Worm (Caenorhabditis elegans) whole organism, young adult: ENCODE data around the gene lips-11.

Experiments
- B0019.2 ChIP-seq: fragments of 200-800 bp; sonication (Bioruptor generic); conservative IDR thresholded peaks from 2 replicates; pipeline ENCODE4 v1.3.6; 2022; ENCODE audit warnings: missing genetic modification reagents, missing genetic modification characterization, missing compliant biosample characterization
- B0261.1 ChIP-seq: sonication (generic microtip); optimal IDR thresholded peaks from 2 replicates; lab custom pipeline; 2016; ENCODE audit warnings: mild to moderate bottlenecking, missing genetic modification characterization, moderate library complexity, missing compliant biosample characterization
- F37B4.10 ChIP-seq: fragments of 200-800 bp; sonication (Bioruptor generic); IDR thresholded peaks from 2 replicates; pipeline ENCODE4 v1.3.6; 2022; ENCODE audit warnings: missing genetic modification characterization, missing compliant biosample characterization
- F57A8.1 ChIP-seq: fragments of 200-800 bp; sonication (Bioruptor generic); optimal IDR thresholded peaks from 2 replicates; lab custom pipeline; 2018; ENCODE audit warnings: mild to moderate bottlenecking, missing genetic modification characterization, moderate library complexity, missing compliant biosample characterization
- F57C9.4 ChIP-seq: sonication (generic microtip); optimal IDR thresholded peaks from 2 replicates; lab custom pipeline; 2017; ENCODE audit warnings: mild to moderate bottlenecking, missing genetic modification characterization, missing compliant biosample characterization
- K11D2.4 ChIP-seq: fragments of 200-800 bp; sonication (Bioruptor generic); IDR thresholded peaks from 2 replicates; pipeline ENCODE4 v1.3.6; 2022; ENCODE audit warnings: missing genetic modification reagents, missing genetic modification characterization, missing compliant biosample characterization
- Y79H2A.3 ChIP-seq: fragments of 200-800 bp; sonication (Bioruptor generic); conservative IDR thresholded peaks from 2 replicates; pipeline ENCODE4 v1.3.6; 2022; ENCODE audit warnings: missing genetic modification reagents, missing genetic modification characterization, missing compliant biosample characterization
- aptf-3 ChIP-seq: fragments of 200-800 bp; sonication (Bioruptor generic); IDR thresholded peaks from 2 replicates; pipeline ENCODE4 v1.3.6; 2022; ENCODE audit warnings: missing genetic modification characterization, missing compliant biosample characterization
- attf-3 ChIP-seq: fragments of 200-800 bp; sonication (Bioruptor generic); conservative IDR thresholded peaks from 2 replicates; pipeline ENCODE4 v1.3.6; 2022; ENCODE audit warnings: missing genetic modification reagents, missing genetic modification characterization, missing compliant biosample characterization
- cebp-1 ChIP-seq, 2 experiments: fragments of 200-800 bp in 1 of 2; sonication (Bioruptor generic) in 1 of 2; sonication (generic microtip) in 1 of 2; IDR thresholded peaks in 1 of 2; optimal IDR thresholded peaks in 1 of 2; 2 replicates each; pipeline versions ENCODE4 v1.3.6 to Lab custom; 2017 to 2022; ENCODE audit warnings: missing compliant biosample characterization in 2 of 2, missing genetic modification characterization in 2 of 2, mild to moderate bottlenecking in 1 of 2, missing genetic modification reagents in 1 of 2, moderate library complexity in 1 of 2
- ceh-27 ChIP-seq: fragments of 200-800 bp; sonication (Bioruptor generic); optimal IDR thresholded peaks from 2 replicates; lab custom pipeline; 2018; ENCODE audit warnings: mild to moderate bottlenecking, missing genetic modification characterization, moderate library complexity, missing compliant biosample characterization
- ceh-40 ChIP-seq: fragments of 200-800 bp; sonication (Bioruptor generic); IDR thresholded peaks from 2 replicates; pipeline ENCODE4 v1.3.6; 2022; ENCODE audit warnings: missing genetic modification characterization, missing compliant biosample characterization
- ceh-79 ChIP-seq: sonication (generic microtip); optimal IDR thresholded peaks from 2 replicates; lab custom pipeline; 2017; ENCODE audit warnings: mild to moderate bottlenecking, missing genetic modification characterization, missing compliant biosample characterization
- dpl-1 ChIP-seq: fragments of 150-350 bp; optimal IDR thresholded peaks from 2 replicates; lab custom pipeline; 2014; ENCODE audit warnings: missing biosample characterization, missing genetic modification reagents, missing genetic modification characterization
- efl-1 ChIP-seq: fragments of 150-350 bp; optimal IDR thresholded peaks from 2 replicates; lab custom pipeline; 2014; ENCODE audit warnings: missing biosample characterization, missing genetic modification reagents, missing genetic modification characterization
- gei-17 ChIP-seq: fragments of 200-800 bp; sonication (Bioruptor generic); optimal IDR thresholded peaks from 2 replicates; lab custom pipeline; 2018; ENCODE audit warnings: mild to moderate bottlenecking, missing genetic modification characterization, missing compliant biosample characterization
- hlh-12 ChIP-seq: sonication (generic microtip); optimal IDR thresholded peaks from 2 replicates; lab custom pipeline; 2016; ENCODE audit warnings: missing genetic modification characterization, missing compliant biosample characterization
- hmg-1.2 ChIP-seq: fragments of 200-800 bp; sonication (Bioruptor generic); IDR thresholded peaks from 2 replicates; pipeline ENCODE4 v1.3.6; 2022; ENCODE audit warnings: missing genetic modification reagents, missing genetic modification characterization, missing compliant biosample characterization
- hsf-1 ChIP-seq: fragments of 200-800 bp; sonication (Bioruptor generic); IDR thresholded peaks from 2 replicates; pipeline ENCODE4 v1.3.6; 2022; ENCODE audit warnings: missing genetic modification reagents, missing genetic modification characterization, missing compliant biosample characterization
- lir-1 ChIP-seq: fragments of 200-800 bp; sonication (Bioruptor generic); conservative IDR thresholded peaks from 2 replicates; pipeline ENCODE4 v1.3.6; 2022; ENCODE audit warnings: missing genetic modification reagents, missing genetic modification characterization, missing compliant biosample characterization
- lsy-27 ChIP-seq: sonication (generic microtip); optimal IDR thresholded peaks from 2 replicates; lab custom pipeline; 2017; ENCODE audit warnings: missing genetic modification characterization, mild to moderate bottlenecking, missing compliant biosample characterization, antibody characterized with exemption, missing genotype, borderline replicate concordance; ENCODE audit not compliant: insufficient read depth
- mel-28 ChIP-seq: sonication (generic microtip); optimal IDR thresholded peaks from 2 replicates; lab custom pipeline; 2016; ENCODE audit warnings: borderline replicate concordance, mild to moderate bottlenecking, missing genetic modification characterization, missing compliant biosample characterization
- mes-4 ChIP-seq: sonication (generic microtip); optimal IDR thresholded peaks from 2 replicates; lab custom pipeline; 2016; ENCODE audit warnings: missing genotype, missing genetic modification characterization, missing compliant biosample characterization
- nfya-2 ChIP-seq: fragments of 200-800 bp; sonication (Bioruptor generic); IDR thresholded peaks from 2 replicates; pipeline ENCODE4 v1.3.6; 2022; ENCODE audit warnings: missing genetic modification reagents, missing genetic modification characterization, missing compliant biosample characterization
- pbrm-1 ChIP-seq: fragments of 200-800 bp; sonication (Bioruptor generic); IDR thresholded peaks from 2 replicates; pipeline ENCODE4 v1.3.6; 2022; ENCODE audit warnings: missing genetic modification reagents, missing genetic modification characterization, missing compliant biosample characterization
- pha-4 ChIP-seq: fragments of 150-350 bp; sonication (generic microtip); optimal IDR thresholded peaks from 2 replicates; lab custom pipeline; 2014; ENCODE audit warnings: missing biosample characterization, missing genetic modification reagents, missing genetic modification characterization
- repo-1 ChIP-seq: sonication (generic microtip); optimal IDR thresholded peaks from 2 replicates; lab custom pipeline; 2017; ENCODE audit warnings: mild to moderate bottlenecking, missing genetic modification characterization, missing compliant biosample characterization
- rpc-1 ChIP-seq, 2 experiments: fragments of 150-350 bp in 1 of 2; sonication (generic microtip) in 1 of 2; optimal IDR thresholded peaks; 2 replicates each; lab custom pipeline; 2014 to 2018; ENCODE audit warnings: missing biosample characterization in 1 of 2, missing genetic modification characterization in 1 of 2, missing genetic modification reagents in 1 of 2, missing genotype in 1 of 2
- sdz-38 ChIP-seq: sonication (generic microtip); optimal IDR thresholded peaks from 2 replicates; lab custom pipeline; 2016; ENCODE audit warnings: missing genotype, missing genetic modification characterization, missing compliant biosample characterization
- snpc-1.1 ChIP-seq: sonication (generic microtip); optimal IDR thresholded peaks from 2 replicates; lab custom pipeline; 2017; ENCODE audit warnings: missing genetic modification characterization, mild to moderate bottlenecking, missing compliant biosample characterization, antibody characterized with exemption, moderate library complexity, missing genotype, missing genetic modification reagents; ENCODE audit not compliant: insufficient read depth
- snpc-3.4 ChIP-seq: sonication (generic microtip); optimal IDR thresholded peaks from 2 replicates; lab custom pipeline; 2017; ENCODE audit warnings: missing genetic modification characterization, mild to moderate bottlenecking, missing compliant biosample characterization, antibody characterized with exemption, moderate library complexity, missing genotype, missing genetic modification reagents
- tbp1 ChIP-seq: fragments of 200-800 bp; sonication (Bioruptor generic); optimal IDR thresholded peaks from 2 replicates; lab custom pipeline; 2018; ENCODE audit warnings: mild to moderate bottlenecking, missing genetic modification characterization, missing compliant biosample characterization
- tlf-1 ChIP-seq: fragments of 200-800 bp; sonication (Bioruptor generic); optimal IDR thresholded peaks from 2 replicates; lab custom pipeline; 2018; ENCODE audit warnings: mild to moderate bottlenecking, missing genetic modification characterization, missing compliant biosample characterization
- unc-62 ChIP-seq: fragments of 150-350 bp; optimal IDR thresholded peaks from 2 replicates; lab custom pipeline; 2014; ENCODE audit warnings: missing biosample characterization, missing genetic modification reagents, missing genetic modification characterization
- ztf-25 ChIP-seq: fragments of 200-800 bp; sonication (Bioruptor generic); IDR thresholded peaks from 2 replicates; pipeline ENCODE4 v1.3.6; 2022; ENCODE audit warnings: missing genetic modification reagents, missing genetic modification characterization, missing compliant biosample characterization
- ztf-26 ChIP-seq: sonication (generic microtip); optimal IDR thresholded peaks from 2 replicates; lab custom pipeline; 2017; ENCODE audit warnings: missing genetic modification characterization, missing compliant biosample characterization
- ztf-3 ChIP-seq: fragments of 200-800 bp; sonication (Bioruptor generic); optimal IDR thresholded peaks from 2 replicates; lab custom pipeline; 2018; ENCODE audit warnings: mild to moderate bottlenecking, missing genetic modification characterization, missing compliant biosample characterization
- ztf-6 ChIP-seq: fragments of 200-800 bp; sonication (Bioruptor generic); IDR thresholded peaks from 2 replicates; pipeline ENCODE4 v1.3.6; 2022; ENCODE audit warnings: missing genetic modification reagents, missing genetic modification characterization, missing compliant biosample characterization

Gene lips-11

ce11 chrII:1088527-1089230 lies 22.1 kb downstream of the lips-11 start:
- TF ChIP-seq unc-62 (GFP tag; lab: Kevin White, UChicago) (no peak), ztf-6 (no peak), nfya-2 (GFP tag; lab: Robert Waterston, UW) (no peak), F57C9.4 (tag; lab: Kevin White, UChicago) (no peak), gei-17 (no peak), tbp1 (GFP tag; lab: Kevin White, UChicago) (peak; percentile 70), attf-3 (GFP tag; lab: Robert Waterston, UW) (no peak), ztf-3 (GFP tag; lab: Kevin White, UChicago) (no peak), ceh-40 (GFP tag; lab: Robert Waterston, UW) (no peak), B0019.2 (GFP tag; lab: Robert Waterston, UW) (no peak), tlf-1 (GFP tag; lab: Kevin White, UChicago) (no peak), hsf-1 (GFP tag; lab: Robert Waterston, UW) (no peak), aptf-3 (no peak), K11D2.4 (GFP tag; lab: Robert Waterston, UW) (no peak), rpc-1 (optimal IDR thresholded peaks at IDR 0.05; lab: Kevin White, UChicago) (peak; percentile 25), rpc-1 (tag; optimal IDR thresholded peaks at IDR 0.05; lab: Kevin White, UChicago) (peak; percentile 64), sdz-38 (tag; lab: Kevin White, UChicago) (no peak), ceh-79 (no peak), efl-1 (GFP tag; lab: Kevin White, UChicago) (no peak), snpc-1.1 (no peak), Y79H2A.3 (no peak), dpl-1 (no peak), pbrm-1 (GFP tag; lab: Robert Waterston, UW) (no peak), lsy-27 (no peak), B0261.1 (tag; lab: Kevin White, UChicago) (peak; percentile 21), ztf-26 (tag; lab: Kevin White, UChicago) (no peak), ztf-25 (GFP tag; lab: Robert Waterston, UW) (no peak), F57A8.1 (no peak)

ce11 chrII:1086479-1086878 lies 24.3 kb downstream of the lips-11 start:
- TF ChIP-seq F37B4.10 (GFP tag; lab: Robert Waterston, UW) (no peak), hlh-12 (no peak), hmg-1.2 (GFP tag; lab: Robert Waterston, UW) (0 out of 2 replicates have a peak, but pooled peaks have one; percentile 19), pha-4 (tag; lab: Kevin White, UChicago) (no peak), mel-28 (no peak), cebp-1 (GFP tag; IDR thresholded peaks at IDR 0.05; lab: Robert Waterston, UW) (no peak), cebp-1 (tag; optimal IDR thresholded peaks at IDR 0.05; lab: Kevin White, UChicago) (no peak), snpc-3.4 (tag; lab: Kevin White, UChicago) (no peak), mes-4 (tag; lab: Kevin White, UChicago) (no peak), ceh-27 (GFP tag; lab: Kevin White, UChicago) (peak; percentile 35), lsy-27 (no peak), repo-1 (tag; lab: Kevin White, UChicago) (no peak), unc-62 (GFP tag; lab: Kevin White, UChicago) (no peak), lir-1 (GFP tag; lab: Robert Waterston, UW) (no peak)
